Worm (Caenorhabditis elegans) whole organism, L3 larva: Measurements from ENCODE around the gene F57B7.2.

Source experiments
- aly-2 ChIP-seq: fragments of 150-350 bp; optimal IDR thresholded peaks from 2 replicates; lab custom pipeline; 2014; ENCODE audit warnings: missing biosample characterization, missing genetic modification characterization
- elt-2 ChIP-seq: sonication (generic microtip); optimal IDR thresholded peaks from 2 replicates; lab custom pipeline; 2016; ENCODE audit warnings: missing genetic modification reagents, mild to moderate bottlenecking, missing genetic modification characterization, missing compliant biosample characterization
- elt-3 ChIP-seq, 3 experiments: fragments of 150-350 bp in 1 of 3; sonication (generic microtip) in 2 of 3; optimal IDR thresholded peaks; 2 replicates in 2 of 3; 4 replicates in 1 of 3; lab custom pipeline; 2014 to 2017; ENCODE audit warnings: missing biosample characterization in 3 of 3, missing genetic modification characterization in 3 of 3
- fos-1 ChIP-seq: fragments of 150-350 bp; optimal IDR thresholded peaks from 2 replicates; lab custom pipeline; 2014; ENCODE audit warnings: missing biosample characterization, missing genetic modification characterization
- nfya-1 ChIP-seq: sonication (generic microtip); optimal IDR thresholded peaks from 2 replicates; lab custom pipeline; 2017; ENCODE audit warnings: missing genetic modification characterization, mild to moderate bottlenecking, missing compliant biosample characterization, antibody characterized with exemption, moderate library complexity; ENCODE audit not compliant: insufficient read depth
- nhr-11 ChIP-seq: fragments of 150-350 bp; optimal IDR thresholded peaks from 2 replicates; lab custom pipeline; 2014; ENCODE audit warnings: missing biosample characterization, missing genetic modification characterization
- unc-62 ChIP-seq: fragments of 150-350 bp; sonication (generic microtip); optimal IDR thresholded peaks from 4 replicates; lab custom pipeline; 2014; ENCODE audit warnings: missing biosample characterization, missing genetic modification reagents, missing genetic modification characterization

DNA sequence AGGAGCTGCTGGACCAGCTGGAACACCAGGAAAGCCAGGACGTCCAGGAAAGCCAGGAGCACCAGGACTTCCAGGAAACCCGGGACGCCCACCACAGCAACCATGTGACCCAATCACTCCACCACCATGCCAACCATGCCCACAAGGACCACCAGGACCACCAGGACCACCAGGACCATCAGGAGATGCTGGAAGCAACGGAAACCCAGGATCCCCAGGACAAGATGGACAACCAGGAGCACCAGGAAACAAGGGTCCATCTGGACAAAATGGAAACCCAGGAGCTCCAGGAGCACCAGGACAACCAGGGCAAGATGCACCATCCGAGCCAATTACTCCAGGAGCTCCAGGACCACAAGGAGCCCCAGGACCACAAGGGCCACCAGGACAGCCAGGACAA is 41.0 kb upstream of the F57B7.2 start:
- TF ChIP-seq fos-1 (no peak), nfya-1 (tag; lab: Kevin White, UChicago) (no peak), aly-2 (tag; lab: Kevin White, UChicago) (no peak), elt-2 (no peak), unc-62 (GFP tag; lab: Kevin White, UChicago) (no peak), elt-3 (tag; optimal IDR thresholded peaks at IDR 0.05; lab: Kevin White, UChicago) (no peak), nhr-11 (tag; lab: Kevin White, UChicago) (no peak)
